Worm (Caenorhabditis elegans): ENCODE measurements around the gene znfx-1.

The znfx-1 gene

DNA sequence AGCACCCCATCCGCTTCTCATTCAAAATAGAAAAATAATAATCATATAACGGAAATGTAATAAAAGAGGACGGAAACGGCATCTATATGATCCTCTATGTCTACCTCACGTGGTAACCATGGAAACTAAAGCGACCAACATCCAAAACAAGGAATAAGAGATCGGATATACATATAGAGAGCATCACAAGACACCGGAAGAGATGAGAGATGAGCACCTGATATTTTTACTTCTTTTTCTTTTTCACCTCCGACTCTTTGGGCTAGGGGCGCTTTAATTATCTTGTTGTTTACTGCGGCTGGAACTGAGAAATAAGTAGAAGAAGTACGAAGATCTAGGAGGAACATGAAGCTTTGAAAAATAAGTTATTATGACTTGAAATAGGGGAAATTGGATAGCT lies 50.3 kb downstream of the znfx-1 start:
- peak; percentile 22 for TF ChIP-seq nhr-129 (tag; optimal IDR thresholded peaks at IDR 0.05)
- no peak for TF ChIP-seq F13H6.1 (tag; optimal IDR thresholded peaks at IDR 0.05)
- no peak for TF ChIP-seq lin-11 (tag; optimal IDR thresholded peaks at IDR 0.05)
- TF ChIP-seq lin-39 (tag; optimal IDR thresholded peaks at IDR 0.05): no peak
- peak; percentile 17 for TF ChIP-seq sma-9 (GFP tag; optimal IDR thresholded peaks at IDR 0.05)
- no peak for TF ChIP-seq sma-9 (tag; optimal IDR thresholded peaks at IDR 0.05)
- no peak for TF ChIP-seq peb-1 (tag; optimal IDR thresholded peaks at IDR 0.05)
- no peak for TF ChIP-seq zag-1 (tag; optimal IDR thresholded peaks at IDR 0.05)
- TF ChIP-seq ama-1 (optimal IDR thresholded peaks at IDR 0.05): no peak
- TF ChIP-seq blmp-1 (tag; optimal IDR thresholded peaks at IDR 0.05; ENCODE audit: insufficient read depth): no peak
- no peak for TF ChIP-seq Y55F3AM.14 (GFP tag; optimal IDR thresholded peaks at IDR 0.05)
- TF ChIP-seq mdl-1 (tag; optimal IDR thresholded peaks at IDR 0.05): no peak
- TF ChIP-seq elt-1 (tag; optimal IDR thresholded peaks at IDR 0.05): no peak
- no peak for TF ChIP-seq sma-3 (GFP tag; optimal IDR thresholded peaks at IDR 0.05)
- TF ChIP-seq egl-27 (tag; optimal IDR thresholded peaks at IDR 0.05): no peak
- TF ChIP-seq nhr-21 (tag; optimal IDR thresholded peaks at IDR 0.05): no peak
- TF ChIP-seq C34F6.9 (tag; optimal IDR thresholded peaks at IDR 0.05): peak; percentile 53
- no peak for TF ChIP-seq aly-2 (tag; optimal IDR thresholded peaks at IDR 0.05)
- no peak for TF ChIP-seq snpc-4 (tag; optimal IDR thresholded peaks at IDR 0.05)
- no peak for TF ChIP-seq unc-55 (GFP tag; optimal IDR thresholded peaks at IDR 0.05)
- no peak for TF ChIP-seq alr-1 (tag; optimal IDR thresholded peaks at IDR 0.05)
- peak in 1 of 2 experiments; percentile 49 for TF ChIP-seq lsy-2 (tag; optimal IDR thresholded peaks at IDR 0.05)
- TF ChIP-seq nhr-77 (tag; optimal IDR thresholded peaks at IDR 0.05): no peak
- TF ChIP-seq nhr-237 (tag; optimal IDR thresholded peaks at IDR 0.05): no peak
- no peak for TF ChIP-seq lin-13 (GFP tag; optimal IDR thresholded peaks at IDR 0.05)
- no peak for TF ChIP-seq nhr-6 (tag; optimal IDR thresholded peaks at IDR 0.05)
- no peak for TF ChIP-seq nhr-10 (tag; optimal IDR thresholded peaks at IDR 0.05)
- TF ChIP-seq nhr-23 (tag; optimal IDR thresholded peaks at IDR 0.05): no peak
- TF ChIP-seq ZK546.5 (tag; optimal IDR thresholded peaks at IDR 0.05): no peak
- TF ChIP-seq elt-3 (tag; optimal IDR thresholded peaks at IDR 0.05): no peak
- TF ChIP-seq ceh-82 (tag; optimal IDR thresholded peaks at IDR 0.05): no peak
- TF ChIP-seq ztf-11 (tag; optimal IDR thresholded peaks at IDR 0.05): no peak
- no peak for TF ChIP-seq mab-5 (tag; optimal IDR thresholded peaks at IDR 0.05)
- no peak for TF ChIP-seq mbf-1 (tag; optimal IDR thresholded peaks at IDR 0.05)
- TF ChIP-seq fos-1 (tag; optimal IDR thresholded peaks at IDR 0.05): no peak
- no peak for TF ChIP-seq nhr-25 (tag; optimal IDR thresholded peaks at IDR 0.05)

DNA sequence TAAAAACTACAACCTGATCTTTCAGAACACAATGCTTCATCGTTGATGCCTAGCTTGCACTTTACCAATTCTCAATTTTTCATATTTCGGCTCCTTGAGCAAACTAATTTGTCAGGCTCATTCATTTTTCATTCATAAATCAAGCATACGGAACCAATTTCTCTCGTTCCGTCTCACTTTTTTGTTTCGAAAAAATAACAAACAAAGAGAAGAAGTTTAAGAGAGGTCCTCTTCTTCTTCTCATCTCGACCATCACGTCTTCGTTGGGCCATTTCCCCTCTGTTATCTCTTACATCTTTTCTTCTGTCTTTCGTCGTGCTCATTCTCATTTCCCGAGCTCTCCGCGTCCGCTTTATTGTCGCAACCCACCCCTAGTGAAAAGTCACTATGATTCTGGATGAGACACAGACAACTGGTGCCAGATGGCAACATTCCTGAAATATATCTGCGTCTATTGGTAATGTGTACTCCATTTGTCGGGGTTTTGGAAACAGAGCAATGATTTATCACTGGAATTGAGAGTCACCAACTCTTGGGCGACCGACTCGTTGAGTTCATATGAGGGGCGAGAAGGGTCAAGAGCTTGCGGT lies 51.3 kb downstream of the znfx-1 start:
- TF ChIP-seq gmeb-1 (tag; optimal IDR thresholded peaks at IDR 0.05) (no peak), sem-4 (tag; optimal IDR thresholded peaks at IDR 0.05) (peak; percentile 28), unc-55 (GFP tag; optimal IDR thresholded peaks at IDR 0.05) (peak; percentile 54), C34F6.9 (tag; optimal IDR thresholded peaks at IDR 0.05) (peak; percentile 57), lsy-2 (tag; optimal IDR thresholded peaks at IDR 0.05) (peak in 1 of 2 experiments; percentile 51), alr-1 (tag; optimal IDR thresholded peaks at IDR 0.05) (no peak), mab-5 (tag; optimal IDR thresholded peaks at IDR 0.05) (peak; percentile 83), nhr-12 (tag; optimal IDR thresholded peaks at IDR 0.05) (no peak), egl-27 (tag; optimal IDR thresholded peaks at IDR 0.05) (peak; percentile 5), sma-9 (GFP tag; optimal IDR thresholded peaks at IDR 0.05) (peak; percentile 28), sma-9 (tag; optimal IDR thresholded peaks at IDR 0.05) (no peak), zag-1 (tag; optimal IDR thresholded peaks at IDR 0.05) (peak; percentile 72), sma-3 (GFP tag; optimal IDR thresholded peaks at IDR 0.05) (no peak), nhr-129 (tag; optimal IDR thresholded peaks at IDR 0.05) (peak; percentile 64), dmd-4 (tag; optimal IDR thresholded peaks at IDR 0.05) (no peak), lin-13 (GFP tag; optimal IDR thresholded peaks at IDR 0.05) (no peak), lin-11 (tag; optimal IDR thresholded peaks at IDR 0.05) (no peak), skn-1 (tag; optimal IDR thresholded peaks at IDR 0.05) (no peak), peb-1 (tag; optimal IDR thresholded peaks at IDR 0.05) (no peak), nhr-77 (tag; optimal IDR thresholded peaks at IDR 0.05) (no peak), ztf-4 (tag; optimal IDR thresholded peaks at IDR 0.05) (no peak), crh-2 (tag; optimal IDR thresholded peaks at IDR 0.05) (peak; percentile 52), nhr-25 (tag; optimal IDR thresholded peaks at IDR 0.05) (no peak), Y55F3AM.14 (GFP tag; optimal IDR thresholded peaks at IDR 0.05) (no peak), ama-1 (optimal IDR thresholded peaks at IDR 0.05) (no peak), ceh-82 (tag; optimal IDR thresholded peaks at IDR 0.05) (no peak), mdl-1 (tag; optimal IDR thresholded peaks at IDR 0.05) (no peak), F13H6.1 (tag; optimal IDR thresholded peaks at IDR 0.05) (peak; percentile 50), ceh-16 (tag; optimal IDR thresholded peaks at IDR 0.05) (no peak), elt-1 (tag; optimal IDR thresholded peaks at IDR 0.05) (no peak)
